Worm (Caenorhabditis elegans) whole organism, mixed stage, embryonic: ENCODE measurements around the gene ZK1128.3.

Experiments
- flh-1 ChIP-seq: fragments of 200-800 bp; sonication (Bioruptor generic); optimal IDR thresholded peaks from 2 replicates; lab custom pipeline; 2018; ENCODE audit warnings: mild to moderate bottlenecking, missing genetic modification characterization, moderate library complexity, missing compliant biosample characterization
- mls-2 ChIP-seq: sonication (generic microtip); optimal IDR thresholded peaks from 2 replicates; lab custom pipeline; 2016; ENCODE audit warnings: mild to moderate bottlenecking, missing genetic modification characterization, moderate library complexity, missing compliant biosample characterization
- nhr-237 ChIP-seq: fragments of 150-350 bp; optimal IDR thresholded peaks from 2 replicates; lab custom pipeline; 2014; ENCODE audit warnings: missing biosample characterization, missing genetic modification characterization
- unc-62 ChIP-seq: fragments of 150-350 bp; optimal IDR thresholded peaks from 2 replicates; lab custom pipeline; 2014; ENCODE audit warnings: missing biosample characterization, missing genetic modification reagents, missing genetic modification characterization

- TF ChIP-seq unc-62 (GFP tag; lab: Kevin White, UChicago): no peak
- no peak for TF ChIP-seq flh-1 (GFP tag; lab: Kevin White, UChicago)
- no peak for TF ChIP-seq nhr-237 (tag; lab: Kevin White, UChicago)
- no peak for TF ChIP-seq mls-2 (tag; lab: Kevin White, UChicago)
Observed at ce11 chrIII:10156269-10156668, 37.6 kb upstream of the ZK1128.3 start.
